Worm (Caenorhabditis elegans): ENCODE data around the gene lin-52.

DNA sequence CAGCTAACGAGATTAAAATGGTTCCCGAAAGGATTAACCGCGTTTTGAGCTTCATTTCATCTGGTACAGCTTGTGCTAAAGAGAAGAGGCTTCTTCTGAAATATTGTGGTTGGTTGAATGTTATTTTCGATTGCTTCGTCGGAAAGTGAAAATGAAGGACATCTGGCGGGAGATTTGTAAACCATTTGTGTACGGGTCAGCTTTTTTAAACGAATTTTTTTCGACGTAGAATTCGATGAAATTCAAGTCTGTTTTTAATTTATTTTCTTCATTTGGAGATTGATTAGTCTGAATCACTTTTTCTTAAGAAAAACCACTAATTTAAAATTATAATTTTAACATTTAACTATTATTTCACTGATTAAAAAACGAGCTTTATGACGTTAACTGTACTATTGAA, 44.3 kb downstream of the lin-52 start, which contains the start of gene sqv-3:
- TF ChIP-seq ref-1 (GFP tag; conservative IDR thresholded peaks at IDR 0.05) (no peak), tab-1 (GFP tag; IDR thresholded peaks at IDR 0.05) (no peak), T22C8.4 (GFP tag; IDR thresholded peaks at IDR 0.05) (no peak), med-1 (GFP tag; optimal IDR thresholded peaks at IDR 0.05; ENCODE audit: insufficient read depth) (no peak)
